Fruit fly (Drosophila melanogaster) whole organism, embryonic: Measurements from ENCODE around the gene CG14020.

ENCODE experiments used
- Atf-2 ChIP-seq: fragments of 200-800 bp; sonication (Bioruptor generic); optimal IDR thresholded peaks from 2 replicates; lab custom pipeline; 2016; ENCODE audit warnings: missing biosample characterization, missing genetic modification characterization
- Awh ChIP-seq: fragments of 200-800 bp; sonication (Bioruptor generic); IDR thresholded peaks from 2 replicates; pipeline ENCODE4, ENCODE4 v1.3.6; 2022; ENCODE audit warnings: missing biosample characterization, missing genetic modification characterization
- Blimp-1 ChIP-seq: fragments of 200-800 bp; sonication (Bioruptor generic); optimal IDR thresholded peaks from 3 replicates; lab custom pipeline; 2018; ENCODE audit warnings: missing biosample characterization, missing genetic modification characterization, mild to moderate bottlenecking, moderate library complexity, missing genetic modification reagents
- CG10321 ChIP-seq: fragments of 200-800 bp; sonication (Bioruptor generic); IDR thresholded peaks from 2 replicates; pipeline ENCODE4 v1.3.6; 2022; ENCODE audit warnings: missing biosample characterization, missing genetic modification characterization
- CG13287 ChIP-seq: fragments of 200-800 bp; sonication (Bioruptor generic); IDR thresholded peaks from 2 replicates; pipeline ENCODE4 v1.3.6; 2022; ENCODE audit warnings: missing biosample characterization, missing genetic modification characterization; ENCODE audit not compliant: partially characterized antibody
- CG13624 ChIP-seq: fragments of 200-800 bp; sonication (Bioruptor generic); optimal IDR thresholded peaks from 2 replicates; lab custom pipeline; 2016; ENCODE audit warnings: missing biosample characterization, missing genetic modification characterization
- CG13775 ChIP-seq: fragments of 200-800 bp; sonication (Bioruptor generic); optimal IDR thresholded peaks from 3 replicates; lab custom pipeline; 2017; ENCODE audit warnings: missing biosample characterization, mild to moderate bottlenecking, missing genetic modification characterization
- CG15011 ChIP-seq: fragments of 200-800 bp; sonication (Bioruptor generic); optimal IDR thresholded peaks from 3 replicates; lab custom pipeline; 2018; ENCODE audit warnings: missing biosample characterization, mild to moderate bottlenecking, missing genetic modification characterization
- CG1647 ChIP-seq: fragments of 200-800 bp; sonication (Bioruptor generic); optimal IDR thresholded peaks from 3 replicates; lab custom pipeline; 2016; ENCODE audit warnings: missing biosample characterization, missing genetic modification characterization
- CG17328 ChIP-seq: fragments of 200-800 bp; sonication (Bioruptor generic); IDR thresholded peaks from 2 replicates; pipeline ENCODE4 v1.3.6; 2022; ENCODE audit warnings: missing biosample characterization, missing genetic modification characterization
- CG2116 ChIP-seq: fragments of 200-800 bp; sonication (Bioruptor generic); optimal IDR thresholded peaks from 3 replicates; lab custom pipeline; 2018; ENCODE audit warnings: missing biosample characterization, mild to moderate bottlenecking, missing genetic modification characterization
- CG31388 ChIP-seq: fragments of 200-800 bp; sonication (Bioruptor generic); optimal IDR thresholded peaks from 2 replicates; lab custom pipeline; 2016; ENCODE audit warnings: missing biosample characterization, missing genetic modification characterization
- CG4282 ChIP-seq: fragments of 200-800 bp; sonication (Bioruptor generic); optimal IDR thresholded peaks from 2 replicates; lab custom pipeline; 2016; ENCODE audit warnings: missing biosample characterization, missing genetic modification characterization
- CG43689 ChIP-seq: fragments of 200-800 bp; sonication (Bioruptor generic); IDR thresholded peaks from 2 replicates; pipeline ENCODE4 v1.3.6; 2022; ENCODE audit warnings: missing biosample characterization, missing genetic modification characterization
- CG5180 ChIP-seq: fragments of 200-800 bp; sonication (Bioruptor generic); optimal IDR thresholded peaks from 3 replicates; lab custom pipeline; 2017; ENCODE audit warnings: missing biosample characterization, missing genetic modification characterization, mild to moderate bottlenecking, moderate library complexity, missing genetic modification reagents
- CG6791 ChIP-seq: fragments of 200-800 bp; sonication (Bioruptor generic); IDR thresholded peaks from 3 replicates; pipeline ENCODE4 v1.3.6; 2022; ENCODE audit warnings: missing biosample characterization, missing genetic modification characterization; ENCODE audit not compliant: partially characterized antibody
- CG7357 ChIP-seq: fragments of 200-800 bp; sonication (Bioruptor generic); IDR thresholded peaks from 3 replicates; pipeline ENCODE4 v1.3.6; 2022; ENCODE audit warnings: missing biosample characterization, missing genetic modification characterization
- CG7786 ChIP-seq: fragments of 200-800 bp; sonication (Bioruptor generic); optimal IDR thresholded peaks from 2 replicates; lab custom pipeline; 2016; ENCODE audit warnings: missing biosample characterization, missing genetic modification characterization
- CG8290 ChIP-seq, 3 experiments: fragments of 200-800 bp; sonication (Bioruptor generic); optimal IDR thresholded peaks; 2 replicates each; lab custom pipeline; 2016 to 2019; ENCODE audit warnings: missing biosample characterization in 3 of 3, missing genetic modification characterization in 3 of 3, mild to moderate bottlenecking in 2 of 3, moderate library complexity in 1 of 3
- CTCF ChIP-seq: fragments of 200-800 bp; sonication (Bioruptor generic); optimal IDR thresholded peaks from 2 replicates; lab custom pipeline; 2017; ENCODE audit warnings: missing biosample characterization, mild to moderate bottlenecking, missing genetic modification characterization, moderate library complexity
- Dll ChIP-seq: fragments of 200-800 bp; sonication (Bioruptor generic); IDR thresholded peaks from 4 replicates; pipeline ENCODE4 v1.3.6; 2022; ENCODE audit warnings: missing biosample characterization, missing genetic modification characterization; ENCODE audit not compliant: partially characterized antibody
- Eip74EF ChIP-seq, 2 experiments: fragments of 200-800 bp in 1 of 2; fragments of >200 bp in 1 of 2; sonication (Bioruptor generic) in 1 of 2; optimal IDR thresholded peaks; 2 replicates each; lab custom pipeline; 2017 to 2019; ENCODE audit warnings: missing biosample characterization in 2 of 2, missing genetic modification characterization in 2 of 2, mild to moderate bottlenecking in 1 of 2, moderate library complexity in 1 of 2
- H2.0 ChIP-seq: fragments of 200-800 bp; sonication (Bioruptor generic); IDR thresholded peaks from 2 replicates; pipeline ENCODE4 v1.3.6; 2022; ENCODE audit warnings: missing biosample characterization, missing genetic modification characterization
- HLH4C ChIP-seq: fragments of 200-800 bp; sonication (Bioruptor generic); IDR thresholded peaks from 3 replicates; pipeline ENCODE4 v1.3.6; 2022; ENCODE audit warnings: missing biosample characterization, missing genetic modification characterization; ENCODE audit not compliant: partially characterized antibody
- Hr39 ChIP-seq: fragments of >200 bp; optimal IDR thresholded peaks from 2 replicates; lab custom pipeline; 2017
- Meics ChIP-seq: fragments of 200-800 bp; sonication (Bioruptor generic); optimal IDR thresholded peaks from 2 replicates; lab custom pipeline; 2017; ENCODE audit warnings: missing biosample characterization, mild to moderate bottlenecking, missing genetic modification characterization
- Nf-YA ChIP-seq: fragments of 200-800 bp; sonication (Bioruptor generic); IDR thresholded peaks from 2 replicates; pipeline ENCODE4 v1.3.6; 2022; ENCODE audit warnings: missing biosample characterization, missing genetic modification characterization
- Opbp ChIP-seq: fragments of 200-800 bp; sonication (Bioruptor generic); IDR thresholded peaks from 3 replicates; pipeline ENCODE4 v1.3.6; 2022; ENCODE audit warnings: missing biosample characterization, missing genetic modification characterization; ENCODE audit not compliant: partially characterized antibody
- bbx ChIP-seq: fragments of 200-800 bp; sonication (Bioruptor generic); IDR thresholded peaks from 2 replicates; pipeline ENCODE4 v1.3.6; 2022; ENCODE audit warnings: missing biosample characterization, missing genetic modification characterization; ENCODE audit not compliant: partially characterized antibody
- caup ChIP-seq: fragments of 200-800 bp; sonication (Bioruptor generic); optimal IDR thresholded peaks from 3 replicates; lab custom pipeline; 2017; ENCODE audit warnings: missing biosample characterization, mild to moderate bottlenecking, missing genetic modification characterization, moderate library complexity; ENCODE audit not compliant: severe bottlenecking
- chinmo ChIP-seq: fragments of 200-800 bp; sonication (Bioruptor generic); IDR thresholded peaks from 4 replicates; pipeline ENCODE4 v1.3.6; 2022; ENCODE audit warnings: missing biosample characterization, missing genetic modification characterization; ENCODE audit not compliant: partially characterized antibody
- esg ChIP-seq: fragments of 200-800 bp; sonication (Bioruptor generic); conservative IDR thresholded peaks from 2 replicates; pipeline ENCODE4 v1.3.6; 2022; ENCODE audit warnings: missing biosample characterization, missing genetic modification characterization
- exex ChIP-seq: fragments of 200-800 bp; sonication (Bioruptor generic); optimal IDR thresholded peaks from 4 replicates; lab custom pipeline; 2018; ENCODE audit warnings: missing biosample characterization, mild to moderate bottlenecking, missing genetic modification characterization, moderate library complexity
- gt ChIP-seq: fragments of 200-800 bp; sonication (Bioruptor generic); IDR thresholded peaks from 2 replicates; pipeline ENCODE4 v1.3.6; 2022; ENCODE audit warnings: missing biosample characterization, missing genetic modification characterization
- hbn ChIP-seq: fragments of 200-800 bp; sonication (Bioruptor generic); IDR thresholded peaks from 2 replicates; pipeline ENCODE4 v1.3.6; 2022; ENCODE audit warnings: missing biosample characterization, missing genetic modification characterization; ENCODE audit not compliant: partially characterized antibody
- hkb ChIP-seq, 2 experiments: fragments of 200-800 bp in 1 of 2; fragments of >200 bp in 1 of 2; sonication (Bioruptor generic) in 1 of 2; IDR thresholded peaks in 1 of 2; optimal IDR thresholded peaks in 1 of 2; 2 replicates each; pipeline versions ENCODE4 v1.3.6 to Lab custom; 2017 to 2022; ENCODE audit warnings: missing biosample characterization in 1 of 2, missing genetic modification characterization in 1 of 2
- jing ChIP-seq: fragments of 200-800 bp; sonication (Bioruptor generic); optimal IDR thresholded peaks from 2 replicates; lab custom pipeline; 2018; ENCODE audit warnings: missing biosample characterization, mild to moderate bottlenecking, missing genetic modification characterization
- maf-S ChIP-seq: fragments of 200-800 bp; sonication (Bioruptor generic); optimal IDR thresholded peaks from 2 replicates; lab custom pipeline; 2016; ENCODE audit warnings: missing biosample characterization, missing genetic modification characterization
- mirr ChIP-seq: fragments of 200-800 bp; sonication (Bioruptor generic); optimal IDR thresholded peaks from 3 replicates; lab custom pipeline; 2018; ENCODE audit warnings: missing biosample characterization, mild to moderate bottlenecking, missing genetic modification characterization
- nau ChIP-seq: fragments of 200-800 bp; sonication (Bioruptor generic); optimal IDR thresholded peaks from 3 replicates; lab custom pipeline; 2017; ENCODE audit warnings: missing biosample characterization, mild to moderate bottlenecking, missing genetic modification characterization, missing genetic modification reagents
- nom ChIP-seq: fragments of 200-800 bp; sonication (Bioruptor generic); optimal IDR thresholded peaks from 2 replicates; lab custom pipeline; 2017; ENCODE audit warnings: missing biosample characterization, missing genetic modification characterization, mild to moderate bottlenecking, moderate library complexity, missing genetic modification reagents
- otp ChIP-seq: fragments of 200-800 bp; sonication (Bioruptor generic); IDR thresholded peaks from 3 replicates; pipeline ENCODE4, ENCODE4 v1.3.6; 2022; ENCODE audit warnings: missing biosample characterization, missing genetic modification characterization
- rib ChIP-seq: fragments of 200-800 bp; sonication (Bioruptor generic); IDR thresholded peaks from 2 replicates; pipeline ENCODE4 v1.3.6; 2022; ENCODE audit warnings: missing biosample characterization, missing genetic modification characterization
- stwl ChIP-seq: fragments of 200-800 bp; sonication (Bioruptor generic); optimal IDR thresholded peaks from 3 replicates; lab custom pipeline; 2018; ENCODE audit warnings: missing biosample characterization, mild to moderate bottlenecking, missing genetic modification characterization, moderate library complexity
- tin ChIP-seq: fragments of 200-800 bp; sonication (Bioruptor generic); optimal IDR thresholded peaks from 3 replicates; lab custom pipeline; 2016; ENCODE audit warnings: missing biosample characterization, missing genetic modification characterization
- tll ChIP-seq, 2 experiments: fragments of 200-800 bp in 1 of 2; fragments of >200 bp in 1 of 2; sonication (Bioruptor generic) in 1 of 2; optimal IDR thresholded peaks; 2 replicates each; lab custom pipeline; 2017 to 2019; ENCODE audit warnings: missing biosample characterization in 2 of 2, missing genetic modification characterization in 2 of 2, mild to moderate bottlenecking in 1 of 2, moderate library complexity in 1 of 2
- trem ChIP-seq: fragments of 200-800 bp; optimal IDR thresholded peaks from 3 replicates; lab custom pipeline; 2019; ENCODE audit warnings: missing biosample characterization, mild to moderate bottlenecking, missing genetic modification characterization, moderate library complexity
- ttk ChIP-seq: fragments of 200-800 bp; sonication (Bioruptor generic); IDR thresholded peaks from 2 replicates; pipeline ENCODE4 v2.1.2; 2022; ENCODE audit warnings: missing biosample characterization, missing genetic modification characterization
- vnd ChIP-seq: fragments of 200-800 bp; sonication (Bioruptor generic); IDR thresholded peaks from 3 replicates; pipeline ENCODE4 v1.3.6; 2022; ENCODE audit warnings: missing biosample characterization, missing genetic modification characterization; ENCODE audit not compliant: partially characterized antibody

Gene CG14020

dm6 chr2L:5526738-5527137 is 9.2 kb downstream of the CG14020 start, which contains the start of gene Cox11 (continued):
- TF ChIP-seq Meics (GFP tag; lab: Kevin White, UChicago) (no peak), Blimp-1 (GFP tag; lab: Kevin White, UChicago) (no peak), caup (GFP tag; lab: Kevin White, UChicago) (no peak), CG17328 (no peak), CTCF (no peak), ttk (no peak), rib (GFP tag; lab: Robert Waterston, UW) (no peak), chinmo (GFP tag; lab: Robert Waterston, UW) (0 out of 4 replicates have a peak, but pooled peaks have one; percentile 43), esg (no peak), Opbp (GFP tag; lab: Robert Waterston, UW) (peak; percentile 60; the same call in 2 of the 3 replicates), CG1647 (GFP tag; lab: Kevin White, UChicago) (no peak), H2.0 (GFP tag; lab: Robert Waterston, UW) (no peak), hkb (optimal IDR thresholded peaks at IDR 0.05; lab: Kevin White, UChicago) (no peak), hkb (GFP tag; IDR thresholded peaks at IDR 0.05; lab: Robert Waterston, UW) (no peak), CG8290 (GFP tag; optimal IDR thresholded peaks at IDR 0.05; lab: Kevin White, UChicago) (no peak), CG8290 (tag; optimal IDR thresholded peaks at IDR 0.05; lab: Kevin White, UChicago) (no peak), CG2116 (GFP tag; lab: Kevin White, UChicago) (peak; percentile 23), Awh (GFP tag; lab: Robert Waterston, UW) (no peak), otp (GFP tag; lab: Robert Waterston, UW) (no peak), CG4282 (GFP tag; lab: Kevin White, UChicago) (no peak), exex (no peak), CG6791 (GFP tag; lab: Robert Waterston, UW) (peak; percentile 69; the same call in 1 of the 3 replicates), tll (GFP tag; optimal IDR thresholded peaks at IDR 0.05; lab: Kevin White, UChicago) (no peak), Hr39 (no peak), CG15011 (GFP tag; lab: Kevin White, UChicago) (no peak), nom (no peak), CG7357 (GFP tag; lab: Robert Waterston, UW) (no peak), hbn (GFP tag; lab: Robert Waterston, UW) (peak; percentile 27; the same call in 1 of the 2 replicates), trem (no peak), CG43689 (GFP tag; lab: Robert Waterston, UW) (no peak), Eip74EF (GFP tag; optimal IDR thresholded peaks at IDR 0.05; lab: Kevin White, UChicago) (no peak), tin (GFP tag; lab: Kevin White, UChicago) (no peak), CG5180 (no peak), Dll (GFP tag; lab: Robert Waterston, UW) (peak; percentile 44; the same call in 2 of the 4 replicates), CG31388 (no peak), Atf-2 (GFP tag; lab: Kevin White, UChicago) (no peak), jing (GFP tag; lab: Kevin White, UChicago) (no peak), vnd (GFP tag; lab: Robert Waterston, UW) (0 out of 3 replicates have a peak, but pooled peaks have one; percentile 44), Nf-YA (GFP tag; lab: Robert Waterston, UW) (no peak), stwl (tag; lab: Kevin White, UChicago) (peak; percentile 18), mirr (GFP tag; lab: Kevin White, UChicago) (no peak), gt (no peak), CG7786 (GFP tag; lab: Kevin White, UChicago) (no peak), CG13775 (GFP tag; lab: Kevin White, UChicago) (no peak), bbx (GFP tag; lab: Robert Waterston, UW) (peak; percentile 73), CG13624 (GFP tag; lab: Kevin White, UChicago) (no peak), CG13287 (GFP tag; lab: Robert Waterston, UW) (peak; percentile 51), CG10321 (GFP tag; lab: Robert Waterston, UW) (no peak), maf-S (GFP tag; lab: Kevin White, UChicago) (no peak), HLH4C (GFP tag; lab: Robert Waterston, UW) (peak; percentile 77), nau (no peak)
